Fruit fly (Drosophila melanogaster) whole organism, embryonic: ENCODE measurements around the gene CG42711.
A peak's percentile ranks its signal among the peaks of the same experiment; 100 is the strongest.

Experiments
- Atf-2 ChIP-seq: fragments of 200-800 bp; sonication (Bioruptor generic); optimal IDR thresholded peaks from 2 replicates; lab custom pipeline; 2016; ENCODE audit warnings: missing biosample characterization, missing genetic modification characterization
- CG12236 ChIP-seq: fragments of 200-800 bp; sonication (Bioruptor generic); optimal IDR thresholded peaks from 2 replicates; lab custom pipeline; 2016; ENCODE audit warnings: missing biosample characterization, missing genetic modification characterization
- CG1233 ChIP-seq: fragments of 200-800 bp; sonication (Bioruptor generic); optimal IDR thresholded peaks from 4 replicates; lab custom pipeline; 2018; ENCODE audit warnings: missing biosample characterization, mild to moderate bottlenecking, missing genetic modification characterization
- CG15073 ChIP-seq: fragments of 200-800 bp; sonication (Bioruptor generic); optimal IDR thresholded peaks from 2 replicates; lab custom pipeline; 2016; ENCODE audit warnings: missing biosample characterization, missing genetic modification characterization
- CG17568 ChIP-seq: fragments of 200-800 bp; sonication (Bioruptor generic); optimal IDR thresholded peaks from 2 replicates; lab custom pipeline; 2018; ENCODE audit warnings: missing biosample characterization, mild to moderate bottlenecking, missing genetic modification characterization, moderate library complexity
- CG18011 ChIP-seq: fragments of 200-800 bp; sonication (Bioruptor generic); optimal IDR thresholded peaks from 2 replicates; lab custom pipeline; 2017; ENCODE audit warnings: missing biosample characterization, missing genetic modification characterization, mild to moderate bottlenecking, moderate library complexity, missing genotype
- CG2116 ChIP-seq: fragments of 200-800 bp; sonication (Bioruptor generic); optimal IDR thresholded peaks from 3 replicates; lab custom pipeline; 2018; ENCODE audit warnings: missing biosample characterization, mild to moderate bottlenecking, missing genetic modification characterization
- CG2199 ChIP-seq: fragments of 200-800 bp; sonication (Bioruptor generic); IDR thresholded peaks from 3 replicates; pipeline ENCODE4 v1.3.6; 2022; ENCODE audit warnings: missing biosample characterization, missing genetic modification characterization
- CG30431 ChIP-seq: fragments of 200-800 bp; sonication (Bioruptor generic); optimal IDR thresholded peaks from 2 replicates; lab custom pipeline; 2017; ENCODE audit warnings: missing biosample characterization, missing genetic modification characterization
- CG31224 ChIP-seq: fragments of 200-800 bp; sonication (Bioruptor generic); IDR thresholded peaks from 2 replicates; pipeline ENCODE4 v1.3.6; 2022; ENCODE audit warnings: missing biosample characterization, missing genetic modification characterization
- CG42726 ChIP-seq: fragments of 200-800 bp; sonication (Bioruptor generic); IDR thresholded peaks from 2 replicates; pipeline ENCODE4 v1.3.6; 2022; ENCODE audit warnings: missing biosample characterization, missing genetic modification characterization; ENCODE audit not compliant: partially characterized antibody
- CG4404 ChIP-seq: fragments of 200-800 bp; sonication (Bioruptor generic); IDR thresholded peaks from 2 replicates; pipeline ENCODE4 v1.3.6; 2022; ENCODE audit warnings: missing biosample characterization, missing genetic modification characterization
- CG4730 ChIP-seq: fragments of 200-800 bp; sonication (Bioruptor generic); IDR thresholded peaks from 2 replicates; pipeline ENCODE4 v1.3.6; 2022; ENCODE audit warnings: missing biosample characterization, missing genetic modification characterization
- CG7928 ChIP-seq: fragments of 200-800 bp; sonication (Bioruptor generic); optimal IDR thresholded peaks from 2 replicates; lab custom pipeline; 2017; ENCODE audit warnings: missing biosample characterization, mild to moderate bottlenecking, missing genetic modification characterization
- CG9215 ChIP-seq: fragments of 200-800 bp; sonication (Bioruptor generic); IDR thresholded peaks from 2 replicates; pipeline ENCODE4 v1.3.6; 2022; ENCODE audit warnings: missing biosample characterization, missing genetic modification characterization
- Dek ChIP-seq: fragments of 200-800 bp; sonication (Bioruptor generic); optimal IDR thresholded peaks from 3 replicates; lab custom pipeline; 2019; ENCODE audit warnings: missing biosample characterization, mild to moderate bottlenecking, missing genetic modification characterization, moderate library complexity
- Doc2 ChIP-seq: fragments of 200-800 bp; sonication (Bioruptor generic); IDR thresholded peaks from 2 replicates; pipeline ENCODE4 v1.3.6; 2022; ENCODE audit warnings: missing biosample characterization, missing genetic modification characterization
- E2f2 ChIP-seq: fragments of 200-800 bp; sonication (Bioruptor generic); IDR thresholded peaks from 2 replicates; pipeline ENCODE4 v1.3.6; 2022; ENCODE audit warnings: missing biosample characterization, missing genetic modification characterization
- GATAe ChIP-seq: fragments of 200-800 bp; sonication (Bioruptor generic); conservative IDR thresholded peaks from 2 replicates; pipeline ENCODE4 v1.3.6; 2022; ENCODE audit warnings: missing biosample characterization, missing genetic modification characterization
- HLH4C ChIP-seq: fragments of 200-800 bp; sonication (Bioruptor generic); IDR thresholded peaks from 3 replicates; pipeline ENCODE4 v1.3.6; 2022; ENCODE audit warnings: missing biosample characterization, missing genetic modification characterization; ENCODE audit not compliant: partially characterized antibody
- Hand ChIP-seq: fragments of 200-800 bp; sonication (Bioruptor generic); optimal IDR thresholded peaks from 2 replicates; lab custom pipeline; 2017; ENCODE audit warnings: mild to moderate bottlenecking, missing biosample characterization, missing genetic modification reagents, missing genetic modification characterization
- Lhr ChIP-seq: fragments of 200-800 bp; sonication (Bioruptor generic); optimal IDR thresholded peaks from 3 replicates; lab custom pipeline; 2017; ENCODE audit warnings: mild to moderate bottlenecking, missing biosample characterization, missing genetic modification reagents, missing genetic modification characterization
- MTF-1 ChIP-seq: fragments of 200-800 bp; sonication (Bioruptor generic); optimal IDR thresholded peaks from 2 replicates; lab custom pipeline; 2018; ENCODE audit warnings: missing biosample characterization, mild to moderate bottlenecking, missing genetic modification characterization, borderline replicate concordance
- Meics ChIP-seq: fragments of 200-800 bp; sonication (Bioruptor generic); optimal IDR thresholded peaks from 2 replicates; lab custom pipeline; 2017; ENCODE audit warnings: missing biosample characterization, mild to moderate bottlenecking, missing genetic modification characterization
- Myb ChIP-seq: fragments of 200-800 bp; sonication (Bioruptor generic); optimal IDR thresholded peaks from 2 replicates; lab custom pipeline; 2016; ENCODE audit warnings: missing biosample characterization, missing genetic modification characterization
- NC2α ChIP-seq: fragments of 200-800 bp; sonication (Bioruptor generic); optimal IDR thresholded peaks from 2 replicates; lab custom pipeline; 2016; ENCODE audit warnings: missing biosample characterization, missing genetic modification characterization
- NfI ChIP-seq: fragments of 200-800 bp; sonication (Bioruptor generic); optimal IDR thresholded peaks from 3 replicates; lab custom pipeline; 2018; ENCODE audit warnings: missing biosample characterization, mild to moderate bottlenecking, missing genetic modification characterization, moderate library complexity
- Oli ChIP-seq: fragments of 200-800 bp; sonication (Bioruptor generic); optimal IDR thresholded peaks from 2 replicates; lab custom pipeline; 2018; ENCODE audit warnings: missing biosample characterization, mild to moderate bottlenecking, missing genetic modification characterization, moderate library complexity
- PHDP ChIP-seq: fragments of 200-800 bp; sonication (Bioruptor generic); optimal IDR thresholded peaks from 3 replicates; lab custom pipeline; 2018; ENCODE audit warnings: missing biosample characterization, mild to moderate bottlenecking, missing genetic modification characterization, moderate library complexity
- Scr ChIP-seq: fragments of 200-800 bp; sonication (Bioruptor generic); IDR thresholded peaks from 2 replicates; pipeline ENCODE4 v1.3.6; 2022; ENCODE audit warnings: missing biosample characterization, missing genetic modification characterization; ENCODE audit not compliant: partially characterized antibody
- Sry-β ChIP-seq: fragments of 200-800 bp; sonication (Bioruptor generic); optimal IDR thresholded peaks from 2 replicates; lab custom pipeline; 2018; ENCODE audit warnings: missing biosample characterization, mild to moderate bottlenecking, missing genetic modification characterization, moderate library complexity
- Vsx1 ChIP-seq: fragments of 200-800 bp; sonication (Bioruptor generic); optimal IDR thresholded peaks from 2 replicates; lab custom pipeline; 2017; ENCODE audit warnings: missing biosample characterization, mild to moderate bottlenecking, missing genetic modification characterization, missing genetic modification reagents
- az2 ChIP-seq: fragments of 200-800 bp; sonication (Bioruptor generic); optimal IDR thresholded peaks from 3 replicates; lab custom pipeline; 2016; ENCODE audit warnings: missing biosample characterization, missing genetic modification characterization
- bcd ChIP-seq: fragments of 200-800 bp; sonication (Bioruptor generic); optimal IDR thresholded peaks from 2 replicates; lab custom pipeline; 2017; ENCODE audit warnings: missing biosample characterization, mild to moderate bottlenecking, missing genetic modification characterization
- chinmo ChIP-seq: fragments of 200-800 bp; sonication (Bioruptor generic); IDR thresholded peaks from 4 replicates; pipeline ENCODE4 v1.3.6; 2022; ENCODE audit warnings: missing biosample characterization, missing genetic modification characterization; ENCODE audit not compliant: partially characterized antibody
- da ChIP-seq: fragments of 200-800 bp; sonication (Bioruptor generic); optimal IDR thresholded peaks from 2 replicates; lab custom pipeline; 2016; ENCODE audit warnings: missing biosample characterization, missing genetic modification characterization
- dimm ChIP-seq: fragments of 200-800 bp; sonication (Bioruptor generic); IDR thresholded peaks from 2 replicates; pipeline ENCODE4 v1.3.6; 2022; ENCODE audit warnings: missing biosample characterization, missing genetic modification characterization
- dm ChIP-seq: fragments of 200-800 bp; sonication (Bioruptor generic); optimal IDR thresholded peaks from 3 replicates; lab custom pipeline; 2016; ENCODE audit warnings: missing biosample characterization, missing genetic modification characterization
- esg ChIP-seq: fragments of 200-800 bp; sonication (Bioruptor generic); conservative IDR thresholded peaks from 2 replicates; pipeline ENCODE4 v1.3.6; 2022; ENCODE audit warnings: missing biosample characterization, missing genetic modification characterization
- exex ChIP-seq: fragments of 200-800 bp; sonication (Bioruptor generic); optimal IDR thresholded peaks from 4 replicates; lab custom pipeline; 2018; ENCODE audit warnings: missing biosample characterization, mild to moderate bottlenecking, missing genetic modification characterization, moderate library complexity
- fu2 ChIP-seq: fragments of 200-800 bp; sonication (Bioruptor generic); optimal IDR thresholded peaks from 2 replicates; lab custom pipeline; 2016; ENCODE audit warnings: missing biosample characterization, missing genetic modification characterization
- grau ChIP-seq: fragments of 200-800 bp; optimal IDR thresholded peaks from 3 replicates; lab custom pipeline; 2019; ENCODE audit warnings: missing biosample characterization, mild to moderate bottlenecking, missing genetic modification characterization, moderate library complexity
- grn ChIP-seq: fragments of 200-800 bp; sonication (Bioruptor generic); optimal IDR thresholded peaks from 3 replicates; lab custom pipeline; 2017; ENCODE audit warnings: missing biosample characterization, missing genetic modification characterization
- nau ChIP-seq: fragments of 200-800 bp; sonication (Bioruptor generic); optimal IDR thresholded peaks from 3 replicates; lab custom pipeline; 2017; ENCODE audit warnings: missing biosample characterization, mild to moderate bottlenecking, missing genetic modification characterization, missing genetic modification reagents
- prd ChIP-seq, 3 experiments: fragments of >200 bp in 2 of 3; fragments of 200-800 bp in 1 of 3; sonication (Bioruptor generic) in 1 of 3; optimal IDR thresholded peaks in 2 of 3; IDR thresholded peaks in 1 of 3; 2 replicates in 2 of 3; 3 replicates in 1 of 3; pipeline versions ENCODE4 v1.3.6 to Lab custom; 2017 to 2022; ENCODE audit warnings: missing biosample characterization in 1 of 3, missing genetic modification characterization in 1 of 3
- slou ChIP-seq: fragments of 200-800 bp; sonication (Bioruptor generic); optimal IDR thresholded peaks from 3 replicates; lab custom pipeline; 2016; ENCODE audit warnings: missing biosample characterization, missing genetic modification characterization
- slp2 ChIP-seq: fragments of 200-800 bp; sonication (Bioruptor generic); optimal IDR thresholded peaks from 2 replicates; lab custom pipeline; 2016; ENCODE audit warnings: missing biosample characterization, missing genetic modification characterization
- toy ChIP-seq: fragments of 200-800 bp; sonication (Bioruptor generic); IDR thresholded peaks from 2 replicates; pipeline ENCODE4 v1.3.6; 2022; ENCODE audit warnings: missing biosample characterization, missing genetic modification characterization
- yki ChIP-seq: fragments of >200 bp; optimal IDR thresholded peaks from 3 replicates; lab custom pipeline; 2018

Gene CG42711

DNA sequence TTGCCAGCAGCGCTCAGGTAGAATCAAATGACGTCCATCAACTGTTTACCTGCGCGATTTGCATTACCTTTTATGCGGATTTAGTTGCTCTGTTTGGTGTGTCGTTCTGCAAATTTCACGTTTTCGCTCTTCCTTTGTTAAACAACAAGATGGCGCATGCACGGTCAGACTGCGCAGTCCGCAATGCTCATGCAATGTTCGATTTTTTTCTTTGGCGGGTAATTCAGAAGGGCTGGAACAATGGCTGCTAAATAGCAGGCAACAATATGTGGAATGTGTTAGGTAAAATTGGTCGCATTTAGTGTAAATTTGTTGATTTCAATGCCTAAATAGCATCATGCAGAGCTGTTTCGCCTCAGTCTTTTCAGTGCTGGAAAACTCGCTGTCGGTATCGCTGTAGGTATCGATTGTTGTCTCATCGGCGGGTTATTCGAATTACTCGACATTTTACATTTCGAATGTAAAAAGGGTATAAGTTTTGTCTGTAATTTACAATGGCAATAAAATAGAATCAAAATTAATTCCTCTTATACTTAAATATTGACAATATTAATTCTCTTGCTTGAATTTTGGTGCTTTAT is 26.7 kb downstream of the CG42711 start, which contains the start of gene Smg5 (continued):
- TF ChIP-seq grau (tag; lab: Kevin White, UChicago) (peak; percentile 83), PHDP (tag; lab: Kevin White, UChicago) (peak; percentile 96), CG4730 (GFP tag; lab: Robert Waterston, UW) (peak; percentile 92), CG4404 (GFP tag; lab: Robert Waterston, UW) (peak; percentile 98), Oli (tag; lab: Kevin White, UChicago) (peak; percentile 83), Lhr (GFP tag; lab: Kevin White, UChicago) (peak; percentile 79), dimm (peak; percentile 86), Doc2 (GFP tag; lab: Robert Waterston, UW) (peak; percentile 90), slou (GFP tag; lab: Kevin White, UChicago) (peak; percentile 81), prd (optimal IDR thresholded peaks at IDR 0.05; lab: Kevin White, UChicago) (no peak), prd (GFP tag; IDR thresholded peaks at IDR 0.05; lab: Robert Waterston, UW) (peak; percentile 98), CG18011 (GFP tag; lab: Kevin White, UChicago) (peak; percentile 87), CG42726 (GFP tag; lab: Robert Waterston, UW) (peak; percentile 92), CG15073 (GFP tag; lab: Kevin White, UChicago) (peak; percentile 1), dm (peak; percentile 97), da (GFP tag; lab: Kevin White, UChicago) (peak; percentile 92), MTF-1 (no peak), Meics (GFP tag; lab: Kevin White, UChicago) (peak; percentile 84), Atf-2 (GFP tag; lab: Kevin White, UChicago) (peak; percentile 95), NfI (GFP tag; lab: Kevin White, UChicago) (peak; percentile 94), CG9215 (peak; percentile 90), Vsx1 (no peak), bcd (GFP tag; lab: Kevin White, UChicago) (peak; percentile 92), E2f2 (GFP tag; lab: Robert Waterston, UW) (peak; percentile 98), fu2 (GFP tag; lab: Kevin White, UChicago) (peak; percentile 98), Dek (peak; percentile 69), az2 (peak; percentile 86), CG12236 (GFP tag; lab: Kevin White, UChicago) (peak; percentile 81), Sry-β (GFP tag; lab: Kevin White, UChicago) (peak; percentile 36), Hand (GFP tag; lab: Kevin White, UChicago) (no peak), CG30431 (peak; percentile 89), slp2 (GFP tag; lab: Kevin White, UChicago) (peak; percentile 97), exex (tag; lab: Kevin White, UChicago) (peak; percentile 7), CG2116 (GFP tag; lab: Kevin White, UChicago) (peak; percentile 90), toy (GFP tag; lab: Robert Waterston, UW) (peak; percentile 80), grn (GFP tag; lab: Kevin White, UChicago) (peak; percentile 10), CG17568 (no peak), yki (lab: Kevin White, UChicago) (no peak), CG7928 (GFP tag; lab: Kevin White, UChicago) (peak; percentile 62), nau (GFP tag; lab: Kevin White, UChicago) (no peak), CG2199 (GFP tag; lab: Robert Waterston, UW) (peak; percentile 92; the same call in 2 of the 3 replicates), esg (GFP tag; lab: Robert Waterston, UW) (peak; percentile 97), Myb (GFP tag; lab: Kevin White, UChicago) (peak; percentile 90), GATAe (GFP tag; lab: Robert Waterston, UW) (peak; percentile 86), CG1233 (peak; percentile 63), chinmo (GFP tag; lab: Robert Waterston, UW) (peak; percentile 88; the same call in 1 of the 4 replicates), NC2α (peak; percentile 85), Scr (GFP tag; lab: Robert Waterston, UW) (peak; percentile 80), HLH4C (peak; percentile 94), CG31224 (GFP tag; lab: Robert Waterston, UW) (peak; percentile 88)
